Fruit fly (Drosophila melanogaster) whole organism, embryonic: ENCODE measurements around the gene cype.

Source experiments
- Adf1 ChIP-seq: fragments of 200-800 bp; sonication (Bioruptor generic); IDR thresholded peaks from 2 replicates; pipeline ENCODE4 v1.3.6; 2022; ENCODE audit warnings: missing biosample characterization, missing genetic modification characterization
- B-H2 ChIP-seq: fragments of 200-800 bp; sonication (Bioruptor generic); optimal IDR thresholded peaks from 2 replicates; lab custom pipeline; 2018; ENCODE audit warnings: missing biosample characterization, mild to moderate bottlenecking, missing genetic modification characterization
- Bgb ChIP-seq: fragments of 200-800 bp; sonication (Bioruptor generic); IDR thresholded peaks from 2 replicates; pipeline ENCODE4 v1.3.6; 2022; ENCODE audit warnings: missing biosample characterization, missing genetic modification characterization; ENCODE audit not compliant: partially characterized antibody
- Blimp-1 ChIP-seq: fragments of 200-800 bp; sonication (Bioruptor generic); optimal IDR thresholded peaks from 3 replicates; lab custom pipeline; 2018; ENCODE audit warnings: missing biosample characterization, missing genetic modification characterization, mild to moderate bottlenecking, moderate library complexity, missing genetic modification reagents
- CG10321 ChIP-seq: fragments of 200-800 bp; sonication (Bioruptor generic); IDR thresholded peaks from 2 replicates; pipeline ENCODE4 v1.3.6; 2022; ENCODE audit warnings: missing biosample characterization, missing genetic modification characterization
- CG13287 ChIP-seq: fragments of 200-800 bp; sonication (Bioruptor generic); IDR thresholded peaks from 2 replicates; pipeline ENCODE4 v1.3.6; 2022; ENCODE audit warnings: missing biosample characterization, missing genetic modification characterization; ENCODE audit not compliant: partially characterized antibody
- CG1832 ChIP-seq: fragments of 200-800 bp; sonication (Bioruptor generic); optimal IDR thresholded peaks from 2 replicates; lab custom pipeline; 2017; ENCODE audit warnings: missing biosample characterization, mild to moderate bottlenecking, missing genetic modification characterization, inconsistent platforms
- CG18619 ChIP-seq: fragments of 200-800 bp; sonication (Bioruptor generic); optimal IDR thresholded peaks from 3 replicates; lab custom pipeline; 2017; ENCODE audit warnings: missing biosample characterization, mild to moderate bottlenecking, missing genetic modification characterization
- CG2678 ChIP-seq: fragments of 200-800 bp; sonication (Bioruptor generic); optimal IDR thresholded peaks from 3 replicates; lab custom pipeline; 2019; ENCODE audit warnings: missing biosample characterization, mild to moderate bottlenecking, missing genetic modification characterization, moderate library complexity
- CG2875 ChIP-seq: fragments of 200-800 bp; sonication (Bioruptor generic); optimal IDR thresholded peaks from 2 replicates; lab custom pipeline; 2017; ENCODE audit warnings: missing biosample characterization, mild to moderate bottlenecking, missing genetic modification characterization, missing genetic modification reagents
- CG3163 ChIP-seq: fragments of 200-800 bp; sonication (Bioruptor generic); optimal IDR thresholded peaks from 3 replicates; lab custom pipeline; 2016; ENCODE audit warnings: missing biosample characterization, missing genetic modification characterization
- CG4328 ChIP-seq: fragments of 200-800 bp; sonication (Bioruptor generic); optimal IDR thresholded peaks from 3 replicates; lab custom pipeline; 2017; ENCODE audit warnings: missing biosample characterization, missing genetic modification reagents, missing genetic modification characterization
- CG7786 ChIP-seq: fragments of 200-800 bp; sonication (Bioruptor generic); optimal IDR thresholded peaks from 2 replicates; lab custom pipeline; 2016; ENCODE audit warnings: missing biosample characterization, missing genetic modification characterization
- CG8924 ChIP-seq: fragments of 200-800 bp; optimal IDR thresholded peaks from 3 replicates; lab custom pipeline; 2019; ENCODE audit warnings: missing biosample characterization, mild to moderate bottlenecking, missing genetic modification characterization, moderate library complexity
- CG9817 ChIP-seq: fragments of 200-800 bp; sonication (Bioruptor generic); optimal IDR thresholded peaks from 2 replicates; lab custom pipeline; 2018; ENCODE audit warnings: missing biosample characterization, mild to moderate bottlenecking, missing genetic modification characterization, moderate library complexity
- CG9876 ChIP-seq: fragments of 200-800 bp; sonication (Bioruptor generic); optimal IDR thresholded peaks from 2 replicates; lab custom pipeline; 2016; ENCODE audit warnings: missing biosample characterization, missing genetic modification characterization
- CG9932 ChIP-seq: fragments of 200-800 bp; sonication (Bioruptor generic); IDR thresholded peaks from 2 replicates; pipeline ENCODE4 v1.3.6; 2022; ENCODE audit warnings: missing biosample characterization, missing genetic modification characterization
- Dek ChIP-seq: fragments of 200-800 bp; sonication (Bioruptor generic); optimal IDR thresholded peaks from 3 replicates; lab custom pipeline; 2019; ENCODE audit warnings: missing biosample characterization, mild to moderate bottlenecking, missing genetic modification characterization, moderate library complexity
- Dfd ChIP-seq, 2 experiments: fragments of >200 bp; optimal IDR thresholded peaks; 2 replicates each; lab custom pipeline; 2017; ENCODE audit warnings: missing biosample characterization in 2 of 2, missing genetic modification characterization in 2 of 2
- Dip2 ChIP-seq: fragments of 200-800 bp; sonication (Bioruptor generic); IDR thresholded peaks from 2 replicates; pipeline ENCODE4 v1.3.6; 2022; ENCODE audit warnings: missing biosample characterization, missing genetic modification characterization
- Hey ChIP-seq: fragments of 200-800 bp; sonication (Bioruptor generic); optimal IDR thresholded peaks from 3 replicates; lab custom pipeline; 2018; ENCODE audit warnings: missing biosample characterization, mild to moderate bottlenecking, missing genetic modification characterization
- HmgZ ChIP-seq: fragments of 200-800 bp; sonication (Bioruptor generic); optimal IDR thresholded peaks from 2 replicates; lab custom pipeline; 2018; ENCODE audit warnings: missing biosample characterization, mild to moderate bottlenecking, missing genetic modification characterization
- Med ChIP-seq: fragments of 200-800 bp; sonication (Bioruptor generic); peaks from one replicate; lab custom pipeline; 2016; ENCODE audit warnings: missing biosample characterization, missing genetic modification characterization, mild to moderate bottlenecking, inconsistent platforms, moderate library complexity
- Mrtf ChIP-seq: fragments of 200-800 bp; sonication (Bioruptor generic); IDR thresholded peaks from 3 replicates; pipeline ENCODE4 v1.3.6; 2022; ENCODE audit warnings: missing biosample characterization, missing genetic modification characterization
- Pdp1 ChIP-seq, 2 experiments: fragments of 200-800 bp; sonication (Bioruptor generic); optimal IDR thresholded peaks; 3 replicates each; lab custom pipeline; 2016; ENCODE audit warnings: missing biosample characterization in 2 of 2, missing genetic modification characterization in 2 of 2, mild to moderate bottlenecking in 1 of 2, moderate library complexity in 1 of 2
- Trl ChIP-seq, 3 experiments: fragments of >200 bp in 2 of 3; fragments of 200-800 bp in 1 of 3; sonication (Bioruptor generic) in 1 of 3; optimal IDR thresholded peaks; 2 replicates in 1 of 3; 3 replicates in 2 of 3; lab custom pipeline; 2016 to 2017; ENCODE audit warnings: missing biosample characterization in 1 of 3, missing genetic modification characterization in 1 of 3
- ase ChIP-seq: fragments of 200-800 bp; sonication (Bioruptor generic); IDR thresholded peaks from 3 replicates; pipeline ENCODE4 v1.3.6; 2022; ENCODE audit warnings: missing biosample characterization, missing genetic modification characterization
- az2 ChIP-seq: fragments of 200-800 bp; sonication (Bioruptor generic); optimal IDR thresholded peaks from 3 replicates; lab custom pipeline; 2016; ENCODE audit warnings: missing biosample characterization, missing genetic modification characterization
- bcd ChIP-seq: fragments of 200-800 bp; sonication (Bioruptor generic); optimal IDR thresholded peaks from 2 replicates; lab custom pipeline; 2017; ENCODE audit warnings: missing biosample characterization, mild to moderate bottlenecking, missing genetic modification characterization
- cg ChIP-seq: fragments of 200-800 bp; sonication (Bioruptor generic); optimal IDR thresholded peaks from 3 replicates; lab custom pipeline; 2019; ENCODE audit warnings: missing biosample characterization, mild to moderate bottlenecking, missing genetic modification characterization, moderate library complexity
- chinmo ChIP-seq: fragments of 200-800 bp; sonication (Bioruptor generic); IDR thresholded peaks from 4 replicates; pipeline ENCODE4 v1.3.6; 2022; ENCODE audit warnings: missing biosample characterization, missing genetic modification characterization; ENCODE audit not compliant: partially characterized antibody
- chm ChIP-seq: fragments of 200-800 bp; sonication (Bioruptor generic); IDR thresholded peaks from 2 replicates; pipeline ENCODE4 v1.3.6; 2022; ENCODE audit warnings: missing biosample characterization, missing genetic modification characterization
- crc ChIP-seq: fragments of 200-800 bp; sonication (Bioruptor generic); optimal IDR thresholded peaks from 2 replicates; lab custom pipeline; 2016; ENCODE audit warnings: missing biosample characterization, missing genetic modification characterization
- crol ChIP-seq: fragments of 200-800 bp; sonication (Bioruptor generic); IDR thresholded peaks from 2 replicates; pipeline ENCODE4 v1.3.6; 2022; ENCODE audit warnings: missing biosample characterization, missing genetic modification characterization
- cwo ChIP-seq: fragments of 200-800 bp; sonication (Bioruptor generic); optimal IDR thresholded peaks from 3 replicates; lab custom pipeline; 2017; ENCODE audit warnings: missing biosample characterization, missing genetic modification characterization, mild to moderate bottlenecking, moderate library complexity, missing genetic modification reagents
- fd3F ChIP-seq: fragments of 200-800 bp; sonication (Bioruptor generic); optimal IDR thresholded peaks from 2 replicates; lab custom pipeline; 2018; ENCODE audit warnings: missing biosample characterization, mild to moderate bottlenecking, missing genetic modification characterization, moderate library complexity
- hkb ChIP-seq, 2 experiments: fragments of 200-800 bp in 1 of 2; fragments of >200 bp in 1 of 2; sonication (Bioruptor generic) in 1 of 2; IDR thresholded peaks in 1 of 2; optimal IDR thresholded peaks in 1 of 2; 2 replicates each; pipeline versions ENCODE4 v1.3.6 to Lab custom; 2017 to 2022; ENCODE audit warnings: missing biosample characterization in 1 of 2, missing genetic modification characterization in 1 of 2
- kay ChIP-seq: fragments of 200-800 bp; sonication (Bioruptor generic); optimal IDR thresholded peaks from 2 replicates; lab custom pipeline; 2016; ENCODE audit warnings: missing biosample characterization, missing genetic modification characterization
- lbe ChIP-seq: fragments of 200-800 bp; sonication (Bioruptor generic); optimal IDR thresholded peaks from 2 replicates; lab custom pipeline; 2016; ENCODE audit warnings: missing biosample characterization, mild to moderate bottlenecking, missing genetic modification characterization
- oc ChIP-seq: fragments of 200-800 bp; sonication (Bioruptor generic); optimal IDR thresholded peaks from 2 replicates; lab custom pipeline; 2018; ENCODE audit warnings: missing biosample characterization, mild to moderate bottlenecking, missing genetic modification characterization, moderate library complexity
- p53 ChIP-seq: fragments of 200-800 bp; sonication (Bioruptor generic); optimal IDR thresholded peaks from 2 replicates; lab custom pipeline; 2016; ENCODE audit warnings: missing biosample characterization, missing genetic modification characterization
- pan ChIP-seq, 4 experiments: fragments of >200 bp in 3 of 4; fragments of 200-800 bp in 1 of 4; sonication (Bioruptor generic) in 1 of 4; optimal IDR thresholded peaks in 3 of 4; IDR thresholded peaks in 1 of 4; 2 replicates each; pipeline versions ENCODE4 v1.3.6 to Lab custom; 2017 to 2022; ENCODE audit warnings: missing biosample characterization in 2 of 4, missing genetic modification characterization in 2 of 4, mixed read lengths in 1 of 4
- pros ChIP-seq: fragments of 200-800 bp; sonication (Bioruptor generic); optimal IDR thresholded peaks from 3 replicates; lab custom pipeline; 2019; ENCODE audit warnings: missing biosample characterization, mild to moderate bottlenecking, missing genetic modification characterization, moderate library complexity
- ranshi ChIP-seq: fragments of 200-800 bp; sonication (Bioruptor generic); IDR thresholded peaks from 2 replicates; pipeline ENCODE4 v1.3.6; 2022; ENCODE audit warnings: missing biosample characterization, missing genetic modification characterization
- zen2 ChIP-seq: fragments of 200-800 bp; sonication (Bioruptor generic); IDR thresholded peaks from 3 replicates; pipeline ENCODE4 v1.3.6; 2022; ENCODE audit warnings: missing biosample characterization, missing genetic modification characterization; ENCODE audit not compliant: partially characterized antibody

Gene cype

DNA sequence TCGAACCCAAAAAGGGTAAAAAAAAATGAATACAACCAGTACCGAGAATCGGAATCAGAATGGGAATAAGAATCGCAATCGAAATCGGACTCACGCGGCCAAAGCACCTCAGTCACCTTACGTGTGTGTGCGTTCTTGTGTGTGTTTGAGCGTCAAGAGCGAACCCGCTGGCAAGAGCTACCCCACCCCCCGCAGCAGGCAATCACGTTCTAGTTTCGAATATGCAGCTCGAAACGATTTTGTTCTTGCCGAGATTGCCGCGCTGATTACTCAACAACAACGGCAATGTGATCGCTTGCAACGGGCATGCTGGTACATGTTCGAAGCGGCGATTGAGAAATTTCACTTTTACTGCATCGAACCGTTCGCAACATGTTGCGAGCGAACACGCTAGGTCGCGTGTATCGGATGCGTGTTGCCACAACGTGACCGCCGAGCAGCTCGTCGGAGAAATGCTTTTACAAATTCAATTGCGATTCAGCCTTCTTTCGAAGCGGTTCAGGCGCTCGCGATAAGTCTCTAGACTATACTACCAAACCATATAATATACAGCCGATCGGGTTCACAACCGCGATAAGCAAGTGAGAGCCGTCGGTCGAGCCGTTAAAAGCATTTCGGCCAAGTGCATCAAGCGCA lies 21.7 kb upstream of the cype start (continued):
- TF ChIP-seq CG3163 (GFP tag; lab: Kevin White, UChicago): no peak
- TF ChIP-seq ranshi: no peak
- no peak for TF ChIP-seq CG2678 (tag; lab: Kevin White, UChicago)
- TF ChIP-seq kay: no peak
- TF ChIP-seq CG2875: peak; percentile 1
- peak; percentile 71 for TF ChIP-seq Med
- TF ChIP-seq ase (GFP tag; lab: Robert Waterston, UW): no peak
- TF ChIP-seq CG7786: no peak
- TF ChIP-seq CG10321 (GFP tag; lab: Robert Waterston, UW): no peak
- TF ChIP-seq CG4328 (GFP tag; lab: Kevin White, UChicago): no peak
- peak; percentile 69 for TF ChIP-seq lbe (GFP tag; lab: Kevin White, UChicago)
- TF ChIP-seq fd3F (GFP tag; lab: Kevin White, UChicago): no peak
- TF ChIP-seq Blimp-1 (GFP tag; lab: Kevin White, UChicago): peak; percentile 89
- no peak for TF ChIP-seq CG8924 (tag; lab: Kevin White, UChicago)
- TF ChIP-seq CG9876 (GFP tag; lab: Kevin White, UChicago): no peak
- no peak for TF ChIP-seq B-H2 (GFP tag; lab: Kevin White, UChicago)
- TF ChIP-seq CG1832 (GFP tag; lab: Kevin White, UChicago): no peak
- TF ChIP-seq Dfd (GFP tag; optimal IDR thresholded peaks at IDR 0.05; lab: Kevin White, UChicago): no peak
- TF ChIP-seq crol: peak; percentile 89

DNA sequence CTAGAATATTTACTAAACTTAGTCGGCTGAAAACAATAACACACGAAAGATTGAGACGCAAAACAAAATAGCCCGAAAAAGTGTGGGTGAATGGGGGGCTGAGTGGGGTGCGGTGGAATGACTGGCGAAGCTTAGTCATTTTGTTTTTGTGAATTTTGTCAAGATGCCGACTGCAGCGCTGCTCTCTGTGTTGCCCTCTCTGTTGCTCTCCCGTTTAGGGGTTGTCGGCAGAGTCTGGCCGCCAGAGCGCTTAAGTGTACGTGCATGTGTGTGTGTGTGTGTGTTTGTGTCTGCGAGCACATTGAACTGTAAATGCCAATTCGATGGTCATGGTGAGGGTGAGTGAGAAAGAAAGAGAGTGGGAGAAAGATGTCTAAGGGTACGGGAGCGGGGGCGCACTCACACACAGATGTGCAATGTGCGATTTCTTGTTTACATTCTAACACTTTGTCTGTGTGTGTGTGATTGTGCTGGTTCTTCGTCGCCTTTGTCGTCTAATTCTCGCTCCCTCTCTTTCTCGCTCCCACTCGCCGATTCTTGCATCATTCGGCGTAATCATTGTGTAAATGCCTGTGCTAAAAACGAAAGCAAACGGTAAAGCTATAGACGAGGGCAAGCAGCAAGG lies 20.5 kb upstream of the cype start:
- TF ChIP-seq Adf1 (GFP tag; lab: Robert Waterston, UW): peak; percentile 53
- peak; percentile 21; the same call in 1 of the 2 replicates for TF ChIP-seq Bgb (GFP tag; lab: Robert Waterston, UW)
- TF ChIP-seq oc (tag; lab: Kevin White, UChicago): peak; percentile 14
- peak; percentile 71 for TF ChIP-seq kay
- 0 out of 2 replicates have a peak, but pooled peaks have one; percentile 13 for TF ChIP-seq CG9932 (GFP tag; lab: Robert Waterston, UW)
- TF ChIP-seq cg (GFP tag; lab: Kevin White, UChicago): peak; percentile 90
- no peak for TF ChIP-seq Dek
- peak; percentile 21 for TF ChIP-seq HmgZ
- TF ChIP-seq zen2 (GFP tag; lab: Robert Waterston, UW): peak; percentile 31; the same call in 1 of the 3 replicates
- peak; percentile 77 for TF ChIP-seq pros (GFP tag; lab: Kevin White, UChicago)
- TF ChIP-seq chm (GFP tag; lab: Robert Waterston, UW): peak; percentile 19; the same call in 1 of the 2 replicates
- no peak for TF ChIP-seq hkb (optimal IDR thresholded peaks at IDR 0.05; lab: Kevin White, UChicago)
- 0 out of 2 replicates have a peak, but pooled peaks have one; percentile 8 for TF ChIP-seq hkb (GFP tag; IDR thresholded peaks at IDR 0.05; lab: Robert Waterston, UW)
- TF ChIP-seq p53 (GFP tag; lab: Kevin White, UChicago): no peak
- peak; percentile 1 for TF ChIP-seq CG3163 (GFP tag; lab: Kevin White, UChicago)
- peak; percentile 2 for TF ChIP-seq CG18619 (GFP tag; lab: Kevin White, UChicago)
- no peak for TF ChIP-seq Dip2 (GFP tag; lab: Robert Waterston, UW)
- peak; percentile 15 for TF ChIP-seq cwo (GFP tag; lab: Kevin White, UChicago)
- peak; percentile 9 for TF ChIP-seq bcd
- 0 out of 3 replicates have a peak, but pooled peaks have one; percentile 8 for TF ChIP-seq Mrtf (GFP tag; lab: Robert Waterston, UW)
- no peak for TF ChIP-seq CG9817 (tag; lab: Kevin White, UChicago)
- peak; percentile 23 for TF ChIP-seq CG4328 (GFP tag; lab: Kevin White, UChicago)
- TF ChIP-seq Pdp1 (GFP tag; optimal IDR thresholded peaks at IDR 0.05; lab: Kevin White, UChicago): peak in 1 of 2 experiments; percentile 91
- no peak for TF ChIP-seq crc
- peak; percentile 88; the same call in 3 of the 4 replicates for TF ChIP-seq chinmo (GFP tag; lab: Robert Waterston, UW)
- TF ChIP-seq pan (optimal IDR thresholded peaks at IDR 0.05; lab: Kevin White, UChicago): no peak
- peak in 1 of 2 experiments; percentile 15 for TF ChIP-seq pan (GFP tag; optimal IDR thresholded peaks at IDR 0.05 in 1 of 2, IDR thresholded peaks at IDR 0.05 in 1 of 2)
- TF ChIP-seq az2 (GFP tag; lab: Kevin White, UChicago): no peak
- peak; percentile 9; the same call in 1 of the 2 replicates for TF ChIP-seq CG13287
- peak; percentile 97 for TF ChIP-seq Hey (tag; lab: Kevin White, UChicago)
- TF ChIP-seq Trl (optimal IDR thresholded peaks at IDR 0.05; lab: Kevin White, UChicago): peak; percentile 64 to 85
- TF ChIP-seq Trl (GFP tag; optimal IDR thresholded peaks at IDR 0.05; lab: Kevin White, UChicago): peak; percentile 22
